Fruit fly (Drosophila melanogaster) whole organism, embryonic: Measurements from ENCODE around the gene cpx.

Source experiments
- ATbp ChIP-seq: fragments of 200-800 bp; sonication (Bioruptor generic); optimal IDR thresholded peaks from 2 replicates; lab custom pipeline; 2017; ENCODE audit warnings: missing biosample characterization, mild to moderate bottlenecking, missing genetic modification characterization, missing genetic modification reagents
- Atf6 ChIP-seq: fragments of 200-800 bp; sonication (Bioruptor generic); IDR thresholded peaks from 2 replicates; pipeline ENCODE4 v1.3.6; 2022; ENCODE audit warnings: missing biosample characterization, missing genetic modification characterization
- Awh ChIP-seq: fragments of 200-800 bp; sonication (Bioruptor generic); IDR thresholded peaks from 2 replicates; pipeline ENCODE4, ENCODE4 v1.3.6; 2022; ENCODE audit warnings: missing biosample characterization, missing genetic modification characterization
- Bteb2 ChIP-seq: fragments of 200-800 bp; sonication (Bioruptor generic); optimal IDR thresholded peaks from 2 replicates; lab custom pipeline; 2016; ENCODE audit warnings: missing biosample characterization, missing genetic modification characterization
- CG10267 ChIP-seq: fragments of 200-800 bp; sonication (Bioruptor generic); optimal IDR thresholded peaks from 2 replicates; lab custom pipeline; 2018; ENCODE audit warnings: missing biosample characterization, mild to moderate bottlenecking, missing genetic modification characterization, moderate library complexity
- CG10321 ChIP-seq: fragments of 200-800 bp; sonication (Bioruptor generic); IDR thresholded peaks from 2 replicates; pipeline ENCODE4 v1.3.6; 2022; ENCODE audit warnings: missing biosample characterization, missing genetic modification characterization
- CG10462 ChIP-seq: fragments of 200-800 bp; sonication (Bioruptor generic); optimal IDR thresholded peaks from 2 replicates; lab custom pipeline; 2016; ENCODE audit warnings: missing biosample characterization, missing genetic modification characterization
- CG1233 ChIP-seq: fragments of 200-800 bp; sonication (Bioruptor generic); optimal IDR thresholded peaks from 4 replicates; lab custom pipeline; 2018; ENCODE audit warnings: missing biosample characterization, mild to moderate bottlenecking, missing genetic modification characterization
- CG12659 ChIP-seq: fragments of 200-800 bp; sonication (Bioruptor generic); optimal IDR thresholded peaks from 3 replicates; lab custom pipeline; 2017; ENCODE audit warnings: mild to moderate bottlenecking, missing biosample characterization, missing genetic modification reagents, missing genetic modification characterization
- CG14441 ChIP-seq: fragments of 200-800 bp; sonication (Bioruptor generic); IDR thresholded peaks from 2 replicates; pipeline ENCODE4 v1.3.6; 2022; ENCODE audit warnings: missing biosample characterization, missing genetic modification characterization
- CG18619 ChIP-seq: fragments of 200-800 bp; sonication (Bioruptor generic); optimal IDR thresholded peaks from 3 replicates; lab custom pipeline; 2017; ENCODE audit warnings: missing biosample characterization, mild to moderate bottlenecking, missing genetic modification characterization
- CG3065 ChIP-seq: fragments of 200-800 bp; sonication (Bioruptor generic); optimal IDR thresholded peaks from 2 replicates; lab custom pipeline; 2016; ENCODE audit warnings: missing biosample characterization, missing genetic modification characterization
- CG33213 ChIP-seq: fragments of 200-800 bp; sonication (Bioruptor generic); optimal IDR thresholded peaks from 3 replicates; lab custom pipeline; 2016; ENCODE audit warnings: missing biosample characterization, missing genetic modification characterization
- CG34376 ChIP-seq: fragments of 200-800 bp; sonication (Bioruptor generic); optimal IDR thresholded peaks from 2 replicates; lab custom pipeline; 2018; ENCODE audit warnings: missing biosample characterization, mild to moderate bottlenecking, missing genetic modification characterization
- CG3847 ChIP-seq: fragments of 200-800 bp; sonication (Bioruptor generic); IDR thresholded peaks from 2 replicates; pipeline ENCODE4 v1.3.6; 2022; ENCODE audit warnings: missing biosample characterization, missing genetic modification characterization
- CG4360 ChIP-seq: fragments of 200-800 bp; sonication (Bioruptor generic); IDR thresholded peaks from 2 replicates; pipeline ENCODE4 v1.3.6; 2022; ENCODE audit warnings: missing biosample characterization, missing genetic modification characterization
- CG4404 ChIP-seq: fragments of 200-800 bp; sonication (Bioruptor generic); IDR thresholded peaks from 2 replicates; pipeline ENCODE4 v1.3.6; 2022; ENCODE audit warnings: missing biosample characterization, missing genetic modification characterization
- CG4730 ChIP-seq: fragments of 200-800 bp; sonication (Bioruptor generic); IDR thresholded peaks from 2 replicates; pipeline ENCODE4 v1.3.6; 2022; ENCODE audit warnings: missing biosample characterization, missing genetic modification characterization
- CG6683 ChIP-seq: fragments of 200-800 bp; sonication (Bioruptor generic); optimal IDR thresholded peaks from 2 replicates; lab custom pipeline; 2017; ENCODE audit warnings: missing biosample characterization, mild to moderate bottlenecking, missing genetic modification characterization, missing genetic modification reagents
- CG7745 ChIP-seq: fragments of 200-800 bp; sonication (Bioruptor generic); optimal IDR thresholded peaks from 2 replicates; lab custom pipeline; 2018; ENCODE audit warnings: missing biosample characterization, mild to moderate bottlenecking, missing genetic modification characterization, moderate library complexity
- CG7839 ChIP-seq: fragments of 200-800 bp; sonication (Bioruptor generic); optimal IDR thresholded peaks from 3 replicates; lab custom pipeline; 2018; ENCODE audit warnings: missing biosample characterization, mild to moderate bottlenecking, missing genetic modification characterization, moderate library complexity
- CG8944 ChIP-seq: fragments of 200-800 bp; sonication (Bioruptor generic); optimal IDR thresholded peaks from 3 replicates; lab custom pipeline; 2016; ENCODE audit warnings: missing biosample characterization, missing genetic modification characterization
- CkIIα-i1 ChIP-seq: fragments of 200-800 bp; sonication (Bioruptor generic); IDR thresholded peaks from 2 replicates; pipeline ENCODE4 v1.3.6; 2022; ENCODE audit warnings: missing biosample characterization, missing genetic modification characterization
- Dp ChIP-seq: fragments of 200-800 bp; sonication (Bioruptor generic); optimal IDR thresholded peaks from 2 replicates; lab custom pipeline; 2018; ENCODE audit warnings: missing biosample characterization, mild to moderate bottlenecking, missing genetic modification characterization, moderate library complexity
- Gsc ChIP-seq: fragments of 200-800 bp; sonication (Bioruptor generic); IDR thresholded peaks from 2 replicates; pipeline ENCODE4 v1.3.6; 2022; ENCODE audit warnings: missing biosample characterization, missing genetic modification characterization
- Hmx ChIP-seq: fragments of 200-800 bp; sonication (Bioruptor generic); optimal IDR thresholded peaks from 2 replicates; lab custom pipeline; 2016; ENCODE audit warnings: missing biosample characterization, missing genetic modification characterization
- Mrtf ChIP-seq: fragments of 200-800 bp; sonication (Bioruptor generic); IDR thresholded peaks from 3 replicates; pipeline ENCODE4 v1.3.6; 2022; ENCODE audit warnings: missing biosample characterization, missing genetic modification characterization
- PHDP ChIP-seq: fragments of 200-800 bp; sonication (Bioruptor generic); optimal IDR thresholded peaks from 3 replicates; lab custom pipeline; 2018; ENCODE audit warnings: missing biosample characterization, mild to moderate bottlenecking, missing genetic modification characterization, moderate library complexity
- Sox102F ChIP-seq: fragments of 200-800 bp; sonication (Bioruptor generic); optimal IDR thresholded peaks from 2 replicates; lab custom pipeline; 2018; ENCODE audit warnings: missing biosample characterization, mild to moderate bottlenecking, missing genetic modification characterization, moderate library complexity
- Usf ChIP-seq: fragments of 200-800 bp; sonication (Bioruptor generic); optimal IDR thresholded peaks from 2 replicates; lab custom pipeline; 2017; ENCODE audit warnings: missing genotype, missing biosample characterization, missing genetic modification characterization
- abd-A ChIP-seq: fragments of 200-800 bp; sonication (Bioruptor generic); optimal IDR thresholded peaks from 3 replicates; lab custom pipeline; 2019; ENCODE audit warnings: missing biosample characterization, mild to moderate bottlenecking, missing genetic modification characterization, moderate library complexity
- cad ChIP-seq: fragments of >200 bp; optimal IDR thresholded peaks from 2 replicates; lab custom pipeline; 2017; ENCODE audit warnings: missing biosample characterization, missing genetic modification characterization
- cg ChIP-seq: fragments of 200-800 bp; sonication (Bioruptor generic); optimal IDR thresholded peaks from 3 replicates; lab custom pipeline; 2019; ENCODE audit warnings: missing biosample characterization, mild to moderate bottlenecking, missing genetic modification characterization, moderate library complexity
- corto ChIP-seq: fragments of 200-800 bp; sonication (Bioruptor generic); optimal IDR thresholded peaks from 2 replicates; lab custom pipeline; 2016; ENCODE audit warnings: missing biosample characterization, mild to moderate bottlenecking, missing genetic modification characterization, moderate library complexity
- dm ChIP-seq: fragments of 200-800 bp; sonication (Bioruptor generic); optimal IDR thresholded peaks from 3 replicates; lab custom pipeline; 2016; ENCODE audit warnings: missing biosample characterization, missing genetic modification characterization
- dpn ChIP-seq, 2 experiments: fragments of 200-800 bp; sonication (Bioruptor generic); optimal IDR thresholded peaks; 3 replicates each; lab custom pipeline; 2016; ENCODE audit warnings: missing biosample characterization in 2 of 2, missing genetic modification characterization in 2 of 2
- emc ChIP-seq: fragments of 200-800 bp; sonication (Bioruptor generic); optimal IDR thresholded peaks from 2 replicates; lab custom pipeline; 2016; ENCODE audit warnings: missing biosample characterization, missing genetic modification characterization
- ftz-f1 ChIP-seq: fragments of 200-800 bp; sonication (Bioruptor generic); optimal IDR thresholded peaks from 2 replicates; lab custom pipeline; 2016; ENCODE audit warnings: missing biosample characterization, missing genetic modification characterization
- gsb ChIP-seq: fragments of 200-800 bp; sonication (Bioruptor generic); IDR thresholded peaks from 2 replicates; pipeline ENCODE4 v1.3.6; 2022; ENCODE audit warnings: missing biosample characterization, missing genetic modification characterization
- klu ChIP-seq: fragments of 200-800 bp; sonication (Bioruptor generic); IDR thresholded peaks from 2 replicates; pipeline ENCODE4 v1.3.6; 2022; ENCODE audit warnings: missing biosample characterization, missing genetic modification characterization
- lab ChIP-seq: fragments of 200-800 bp; sonication (Bioruptor generic); optimal IDR thresholded peaks from 3 replicates; lab custom pipeline; 2017; ENCODE audit warnings: missing biosample characterization, missing genetic modification characterization, mild to moderate bottlenecking, moderate library complexity, missing genetic modification reagents
- lmd ChIP-seq: fragments of 200-800 bp; sonication (Bioruptor generic); IDR thresholded peaks from 2 replicates; pipeline ENCODE4 v1.3.6; 2022; ENCODE audit warnings: missing biosample characterization, missing genetic modification characterization
- pb ChIP-seq: fragments of 200-800 bp; sonication (Bioruptor generic); optimal IDR thresholded peaks from 3 replicates; lab custom pipeline; 2016; ENCODE audit warnings: missing biosample characterization, missing genetic modification characterization
- pho ChIP-seq: fragments of 200-800 bp; sonication (Bioruptor generic); optimal IDR thresholded peaks from 2 replicates; lab custom pipeline; 2016; ENCODE audit warnings: missing biosample characterization, missing genetic modification characterization
- run ChIP-seq: fragments of 200-800 bp; sonication (Bioruptor generic); optimal IDR thresholded peaks from 3 replicates; lab custom pipeline; 2018; ENCODE audit warnings: missing biosample characterization, mild to moderate bottlenecking, missing genetic modification characterization
- sens-2 ChIP-seq: fragments of 200-800 bp; sonication (Bioruptor generic); IDR thresholded peaks from 2 replicates; pipeline ENCODE4 v1.3.6; 2022; ENCODE audit warnings: missing biosample characterization, missing genetic modification characterization
- seq ChIP-seq: fragments of 200-800 bp; sonication (Bioruptor generic); IDR thresholded peaks from 2 replicates; pipeline ENCODE4 v1.3.6; 2022; ENCODE audit warnings: missing biosample characterization, missing genetic modification characterization
- tna ChIP-seq: fragments of 200-800 bp; sonication (Bioruptor generic); IDR thresholded peaks from 2 replicates; pipeline ENCODE4 v1.3.6; 2022; ENCODE audit warnings: missing biosample characterization, missing genetic modification characterization; ENCODE audit not compliant: partially characterized antibody
- vnd ChIP-seq: fragments of 200-800 bp; sonication (Bioruptor generic); IDR thresholded peaks from 3 replicates; pipeline ENCODE4 v1.3.6; 2022; ENCODE audit warnings: missing biosample characterization, missing genetic modification characterization; ENCODE audit not compliant: partially characterized antibody
- wek ChIP-seq: fragments of 200-800 bp; sonication (Bioruptor generic); optimal IDR thresholded peaks from 3 replicates; lab custom pipeline; 2018; ENCODE audit warnings: missing biosample characterization, mild to moderate bottlenecking, missing genetic modification characterization, moderate library complexity
- zen ChIP-seq: fragments of 200-800 bp; sonication (Bioruptor generic); optimal IDR thresholded peaks from 3 replicates; lab custom pipeline; 2018; ENCODE audit warnings: missing biosample characterization, mild to moderate bottlenecking, missing genetic modification characterization, moderate library complexity

Gene cpx

DNA sequence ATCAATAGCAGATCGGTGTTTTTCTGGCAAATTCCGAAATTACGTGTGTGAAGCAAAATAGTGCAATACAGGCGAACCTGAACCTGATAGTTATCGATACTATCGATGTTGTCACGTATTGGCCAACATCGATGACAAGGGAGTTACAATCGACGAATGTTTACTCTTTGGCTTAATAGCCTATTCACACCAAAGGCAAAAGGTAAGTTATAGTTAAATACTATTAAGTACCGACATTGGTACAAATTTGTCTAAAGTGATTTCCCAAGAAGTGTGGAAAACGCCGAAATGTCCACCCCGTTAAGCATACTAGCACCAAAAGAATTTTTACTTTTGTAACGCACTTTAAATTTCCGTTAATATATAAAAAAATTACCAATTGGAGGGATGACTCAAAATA, 53.9 kb downstream of the cpx start, which contains the start of gene CG9776 (continued):
- TF ChIP-seq emc (GFP tag; lab: Kevin White, UChicago): no peak
- no peak for TF ChIP-seq seq (GFP tag; lab: Robert Waterston, UW)
- TF ChIP-seq lab (GFP tag; lab: Kevin White, UChicago): no peak
- peak; percentile 59; the same call in 1 of the 3 replicates for TF ChIP-seq Mrtf
- TF ChIP-seq CG10267 (tag; lab: Kevin White, UChicago): peak; percentile 75
- peak; percentile 65 for TF ChIP-seq dm (GFP tag; lab: Kevin White, UChicago)
- peak; percentile 37 for TF ChIP-seq Usf (GFP tag; lab: Kevin White, UChicago)
- peak; percentile 39; the same call in 1 of the 2 replicates for TF ChIP-seq Atf6 (GFP tag; lab: Robert Waterston, UW)
- TF ChIP-seq ftz-f1 (GFP tag; lab: Kevin White, UChicago): peak; percentile 54
- peak; percentile 66 for TF ChIP-seq Bteb2 (GFP tag; lab: Kevin White, UChicago)
- no peak for TF ChIP-seq cad (GFP tag; lab: Kevin White, UChicago)
- peak; percentile 82 for TF ChIP-seq CG12659 (GFP tag; lab: Kevin White, UChicago)
- no peak for TF ChIP-seq CG4730 (GFP tag; lab: Robert Waterston, UW)
- peak; percentile 42; the same call in 1 of the 2 replicates for TF ChIP-seq CG3847
- TF ChIP-seq pb (GFP tag; lab: Kevin White, UChicago): no peak
- TF ChIP-seq klu (GFP tag; lab: Robert Waterston, UW): no peak; the same call in 1 of the 2 replicates
- TF ChIP-seq lmd: peak; percentile 53; the same call in 1 of the 2 replicates
- no peak for TF ChIP-seq sens-2 (GFP tag; lab: Robert Waterston, UW)
- TF ChIP-seq Dp: peak; percentile 48
- no peak for TF ChIP-seq Sox102F (GFP tag; lab: Kevin White, UChicago)
- TF ChIP-seq CG10462: peak; percentile 8
- no peak for TF ChIP-seq CG7839 (tag; lab: Kevin White, UChicago)
- no peak for TF ChIP-seq corto (GFP tag; lab: Kevin White, UChicago)
- no peak for TF ChIP-seq Hmx (GFP tag; lab: Kevin White, UChicago)
- no peak for TF ChIP-seq gsb (GFP tag; lab: Robert Waterston, UW)
- no peak for TF ChIP-seq PHDP (tag; lab: Kevin White, UChicago)
- no peak for TF ChIP-seq Gsc (GFP tag; lab: Robert Waterston, UW)
- TF ChIP-seq CG3065 (GFP tag; lab: Kevin White, UChicago): peak; percentile 39
- TF ChIP-seq CG10321: no peak
- TF ChIP-seq pho: peak; percentile 73
- TF ChIP-seq CG18619 (GFP tag; lab: Kevin White, UChicago): no peak
- no peak for TF ChIP-seq cg (GFP tag; lab: Kevin White, UChicago)
- peak; percentile 86 for TF ChIP-seq CG33213 (GFP tag; lab: Kevin White, UChicago)
- TF ChIP-seq tna (GFP tag; lab: Robert Waterston, UW): peak; percentile 97
- TF ChIP-seq abd-A: no peak
- no peak for TF ChIP-seq CG6683 (GFP tag; lab: Kevin White, UChicago)
- TF ChIP-seq vnd: peak; percentile 97
- no peak for TF ChIP-seq CG7745 (tag; lab: Kevin White, UChicago)
- TF ChIP-seq CG34376: no peak
- peak; percentile 76 for TF ChIP-seq zen (tag; lab: Kevin White, UChicago)
- TF ChIP-seq dpn (GFP tag; optimal IDR thresholded peaks at IDR 0.05; lab: Kevin White, UChicago): peak; percentile 66 to 75
- peak; percentile 40 for TF ChIP-seq CG8944 (GFP tag; lab: Kevin White, UChicago)
- peak; percentile 37 for TF ChIP-seq CG1233 (GFP tag; lab: Kevin White, UChicago)
- TF ChIP-seq wek (GFP tag; lab: Kevin White, UChicago): peak; percentile 45
- TF ChIP-seq Awh (GFP tag; lab: Robert Waterston, UW): no peak; the same call in 1 of the 2 replicates
- no peak for TF ChIP-seq CG4360 (GFP tag; lab: Robert Waterston, UW)
- TF ChIP-seq ATbp: no peak
- TF ChIP-seq CG14441 (GFP tag; lab: Robert Waterston, UW): no peak; the same call in 1 of the 2 replicates
- no peak for TF ChIP-seq CG4404 (GFP tag; lab: Robert Waterston, UW)
- TF ChIP-seq run (tag; lab: Kevin White, UChicago): no peak
- 0 out of 2 replicates have a peak, but pooled peaks have one; percentile 4 for TF ChIP-seq CkIIα-i1 (GFP tag; lab: Robert Waterston, UW)
